Fruit fly (Drosophila melanogaster): ENCODE results near the gene spn-A.

The spn-A gene

dm6 chr3R:30095855-30096254 is 40.0 kb upstream of the spn-A start (continued):
- peak; percentile 17 for TF ChIP-seq Blimp-1 (GFP tag; optimal IDR thresholded peaks at IDR 0.05)
- peak; percentile 95 for TF ChIP-seq CG15336 (GFP tag; IDR thresholded peaks at IDR 0.05)
- peak; percentile 84 for TF ChIP-seq Lpt (GFP tag; optimal IDR thresholded peaks at IDR 0.05)
- peak; percentile 92 for TF ChIP-seq Gug (GFP tag; IDR thresholded peaks at IDR 0.05)
- no peak for TF ChIP-seq Eip93F (GFP tag; optimal IDR thresholded peaks at IDR 0.05)
- TF ChIP-seq Hr38 (GFP tag; optimal IDR thresholded peaks at IDR 0.05), result peak; percentile 62
- TF ChIP-seq achi (GFP tag; optimal IDR thresholded peaks at IDR 0.05), result peak; percentile 85
- TF ChIP-seq net (GFP tag; optimal IDR thresholded peaks at IDR 0.05), result peak; percentile 86
- peak; percentile 58 for TF ChIP-seq esn (GFP tag; optimal IDR thresholded peaks at IDR 0.05)
- peak; percentile 1 for TF ChIP-seq Sox15 (GFP tag; optimal IDR thresholded peaks at IDR 0.05)
- TF ChIP-seq CG8632 (GFP tag; optimal IDR thresholded peaks at IDR 0.05), result peak; percentile 42
- TF ChIP-seq CG10669 (GFP tag; optimal IDR thresholded peaks at IDR 0.05), result peak; percentile 77
- TF ChIP-seq CG4318 (GFP tag; optimal IDR thresholded peaks at IDR 0.05), result peak; percentile 88
- TF ChIP-seq CG9139 (GFP tag; optimal IDR thresholded peaks at IDR 0.05), result peak; percentile 37
- TF ChIP-seq Ets21C (GFP tag; optimal IDR thresholded peaks at IDR 0.05), result peak; percentile 29
- TF ChIP-seq CG3919 (GFP tag; optimal IDR thresholded peaks at IDR 0.05), result peak; percentile 87
- peak; percentile 38 for TF ChIP-seq topi (GFP tag; optimal IDR thresholded peaks at IDR 0.05)
- TF ChIP-seq eg (GFP tag; IDR thresholded peaks at IDR 0.05), result peak; percentile 98
- TF ChIP-seq CG8319 (GFP tag; optimal IDR thresholded peaks at IDR 0.05), result peak; percentile 30
- TF ChIP-seq CG10631 (GFP tag; optimal IDR thresholded peaks at IDR 0.05), result peak; percentile 78
- peak; percentile 78 for TF ChIP-seq CG3032 (tag; optimal IDR thresholded peaks at IDR 0.05)
- TF ChIP-seq vri (GFP tag; optimal IDR thresholded peaks at IDR 0.05), result no peak
- TF ChIP-seq OdsH (GFP tag; optimal IDR thresholded peaks at IDR 0.05), result peak; percentile 81

- TF ChIP-seq Ets21C (GFP tag; optimal IDR thresholded peaks at IDR 0.05), result no peak
- peak; percentile 12; the same call in 1 of the 3 replicates for TF ChIP-seq eg (GFP tag; IDR thresholded peaks at IDR 0.05)
- no peak for TF ChIP-seq dac (GFP tag; optimal IDR thresholded peaks at IDR 0.05)
- peak; percentile 14 for TF ChIP-seq Eip78C (GFP tag)
- no peak for TF ChIP-seq fkh (GFP tag; optimal IDR thresholded peaks at IDR 0.05)
- TF ChIP-seq Hr38 (GFP tag; optimal IDR thresholded peaks at IDR 0.05), result no peak
- no peak for TF ChIP-seq salr (GFP tag; optimal IDR thresholded peaks at IDR 0.05)
- TF ChIP-seq Met (GFP tag; optimal IDR thresholded peaks at IDR 0.05), result no peak
- peak; percentile 51 for TF ChIP-seq svp (GFP tag)
- no peak for TF ChIP-seq CG4318 (GFP tag; optimal IDR thresholded peaks at IDR 0.05)
- TF ChIP-seq lz (GFP tag; optimal IDR thresholded peaks at IDR 0.05), result no peak
- TF ChIP-seq pdm3 (GFP tag; optimal IDR thresholded peaks at IDR 0.05), result no peak
- TF ChIP-seq Lpt (GFP tag; optimal IDR thresholded peaks at IDR 0.05), result no peak
- TF ChIP-seq CG6854 (GFP tag; optimal IDR thresholded peaks at IDR 0.05), result peak; percentile 80
- no peak for TF ChIP-seq fd85E (GFP tag; optimal IDR thresholded peaks at IDR 0.05)
- no peak for TF ChIP-seq spab (GFP tag; optimal IDR thresholded peaks at IDR 0.05)
- no peak for TF ChIP-seq CG15336 (GFP tag; IDR thresholded peaks at IDR 0.05)
- TF ChIP-seq vri (GFP tag; optimal IDR thresholded peaks at IDR 0.05), result peak; percentile 15
- peak; percentile 34; the same call in 1 of the 3 replicates for TF ChIP-seq CG6163 (GFP tag; IDR thresholded peaks at IDR 0.05)
- TF ChIP-seq CG32006 (GFP tag; optimal IDR thresholded peaks at IDR 0.05), result no peak
- TF ChIP-seq dsx (GFP tag; optimal IDR thresholded peaks at IDR 0.05; ENCODE audit: poor library complexity, severe bottlenecking), result no peak
- TF ChIP-seq CG3032 (tag; optimal IDR thresholded peaks at IDR 0.05), result no peak
- no peak for TF ChIP-seq ss (GFP tag; optimal IDR thresholded peaks at IDR 0.05)
- no peak for TF ChIP-seq OdsH (GFP tag; optimal IDR thresholded peaks at IDR 0.05)
- TF ChIP-seq cyc (GFP tag; optimal IDR thresholded peaks at IDR 0.05), result no peak
- no peak for TF ChIP-seq Eip93F (GFP tag; optimal IDR thresholded peaks at IDR 0.05)
- no peak for TF ChIP-seq CG10631 (GFP tag; optimal IDR thresholded peaks at IDR 0.05)
- TF ChIP-seq CG6792 (GFP tag; optimal IDR thresholded peaks at IDR 0.05), result no peak
- no peak for TF ChIP-seq Hr4 (GFP tag; optimal IDR thresholded peaks at IDR 0.05)
- TF ChIP-seq Gug (GFP tag; IDR thresholded peaks at IDR 0.05), result no peak
- TF ChIP-seq CG31627 (GFP tag; optimal IDR thresholded peaks at IDR 0.05), result no peak
Measured at dm6 chr3R:30095381-30095780, 39.5 kb upstream of the spn-A start.
